Worm (Caenorhabditis elegans): ENCODE measurements around the gene B0513.90.

Gene B0513.90

DNA sequence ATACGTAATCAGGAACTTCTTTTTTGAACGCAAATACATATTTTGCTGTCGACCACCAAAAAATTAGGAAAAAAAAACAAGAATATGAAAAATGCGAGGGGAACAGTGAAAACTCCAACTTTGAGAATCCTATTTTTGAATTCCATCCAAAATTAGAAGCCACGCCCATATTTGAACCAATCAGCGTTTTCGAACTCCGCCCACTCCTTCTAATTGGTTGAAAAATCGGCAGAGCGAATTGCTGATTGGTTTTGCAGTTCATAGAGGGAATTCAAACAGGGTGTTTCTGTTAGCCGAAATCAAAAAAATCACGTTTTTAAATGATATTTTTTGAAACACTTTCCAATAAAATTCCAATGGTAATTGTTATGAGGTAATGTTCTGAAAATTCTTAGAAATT, 11.9 kb downstream of the B0513.90 start:
- no peak for TF ChIP-seq elt-3 (tag; optimal IDR thresholded peaks at IDR 0.05)
- TF ChIP-seq nfya-1 (tag; optimal IDR thresholded peaks at IDR 0.05; ENCODE audit: insufficient read depth), result peak; percentile 63
- no peak for TF ChIP-seq nhr-23 (tag; optimal IDR thresholded peaks at IDR 0.05)
- no peak for TF ChIP-seq fkh-2 (tag; optimal IDR thresholded peaks at IDR 0.05)

DNA sequence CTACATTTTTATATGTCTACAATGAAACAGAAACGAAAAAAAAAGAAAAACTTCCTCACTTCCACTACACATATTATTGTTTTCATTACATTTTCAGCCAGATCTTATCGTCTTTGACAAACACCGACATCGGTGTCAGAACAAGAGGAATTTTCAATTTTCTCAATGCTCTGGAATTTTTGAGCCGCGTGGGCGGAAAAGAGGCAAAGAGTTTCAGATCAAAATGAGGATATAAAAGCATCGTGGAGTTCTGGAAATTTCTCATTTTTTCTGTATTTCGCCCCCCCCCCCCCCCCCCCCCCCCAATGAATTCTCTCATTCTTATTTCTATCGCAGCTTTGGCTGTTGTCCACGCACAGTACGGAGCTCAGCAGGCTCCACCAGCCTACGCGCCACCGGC, 13.0 kb downstream of the B0513.90 start, which contains the start of gene B0513.4:
Gene B0513.4, plus strand, starts transcription at position 301 of the 400 bp plus-strand sequence.
- TF ChIP-seq eor-1 (tag; optimal IDR thresholded peaks at IDR 0.05) (no peak), pqm-1 (tag; optimal IDR thresholded peaks at IDR 0.05) (no peak), ceh-82 (tag; optimal IDR thresholded peaks at IDR 0.05) (no peak), ceh-28 (tag; optimal IDR thresholded peaks at IDR 0.05) (no peak), nhr-77 (tag; optimal IDR thresholded peaks at IDR 0.05) (no peak), nhr-25 (tag; optimal IDR thresholded peaks at IDR 0.05) (no peak), nfya-1 (tag; optimal IDR thresholded peaks at IDR 0.05; ENCODE audit: insufficient read depth) (no peak), lin-15B (tag; optimal IDR thresholded peaks at IDR 0.05) (no peak), lin-39 (tag; optimal IDR thresholded peaks at IDR 0.05) (no peak), ZK546.5 (tag; optimal IDR thresholded peaks at IDR 0.05) (no peak), elt-1 (tag; optimal IDR thresholded peaks at IDR 0.05) (no peak), skn-1 (tag; optimal IDR thresholded peaks at IDR 0.05) (no peak), nhr-12 (tag; optimal IDR thresholded peaks at IDR 0.05) (no peak), ztf-11 (tag; optimal IDR thresholded peaks at IDR 0.05) (no peak), nhr-43 (tag; optimal IDR thresholded peaks at IDR 0.05; ENCODE audit: poor library complexity, severe bottlenecking) (no peak), egl-27 (tag; optimal IDR thresholded peaks at IDR 0.05) (no peak), jun-1 (tag; optimal IDR thresholded peaks at IDR 0.05) (no peak), fos-1 (tag; optimal IDR thresholded peaks at IDR 0.05) (no peak), daf-12 (tag; optimal IDR thresholded peaks at IDR 0.05) (no peak), unc-62 (GFP tag; optimal IDR thresholded peaks at IDR 0.05) (no peak)

DNA sequence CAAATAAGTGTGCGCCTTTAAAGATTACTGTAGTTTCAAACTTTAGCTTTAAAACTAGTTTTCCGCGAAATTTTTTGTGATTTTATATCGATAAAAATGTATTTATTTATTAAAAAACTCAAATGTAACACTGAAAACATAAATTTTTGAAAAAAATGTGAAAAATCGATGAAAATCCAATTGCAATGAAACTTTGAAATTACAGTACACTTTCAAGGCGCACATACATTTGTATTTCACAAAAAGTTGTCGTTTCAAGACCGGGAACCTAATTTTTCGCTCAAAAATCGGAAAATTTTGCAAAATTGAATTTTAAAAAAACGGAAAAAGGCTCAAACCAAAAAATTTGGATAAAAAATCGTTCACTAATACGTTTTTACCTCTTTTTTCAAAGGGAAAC, 13.5 kb downstream of the B0513.90 start:
- TF ChIP-seq ama-1 (optimal IDR thresholded peaks at IDR 0.05) (no peak), zag-1 (tag; optimal IDR thresholded peaks at IDR 0.05) (no peak), tbx-2 (tag; optimal IDR thresholded peaks at IDR 0.05) (no peak), unc-39 (tag; optimal IDR thresholded peaks at IDR 0.05) (no peak), ztf-4 (tag; optimal IDR thresholded peaks at IDR 0.05) (no peak), ceh-9 (tag; optimal IDR thresholded peaks at IDR 0.05) (no peak), ceh-82 (tag; optimal IDR thresholded peaks at IDR 0.05) (no peak), nfya-1 (tag; optimal IDR thresholded peaks at IDR 0.05; ENCODE audit: insufficient read depth) (no peak), nhr-25 (tag; optimal IDR thresholded peaks at IDR 0.05) (no peak), ceh-28 (tag; optimal IDR thresholded peaks at IDR 0.05) (no peak), eor-1 (tag; optimal IDR thresholded peaks at IDR 0.05) (no peak), daf-12 (tag; optimal IDR thresholded peaks at IDR 0.05) (no peak), nhr-67 (tag; optimal IDR thresholded peaks at IDR 0.05) (no peak), mml-1 (tag; optimal IDR thresholded peaks at IDR 0.05) (no peak), egl-27 (tag; optimal IDR thresholded peaks at IDR 0.05) (no peak)

DNA sequence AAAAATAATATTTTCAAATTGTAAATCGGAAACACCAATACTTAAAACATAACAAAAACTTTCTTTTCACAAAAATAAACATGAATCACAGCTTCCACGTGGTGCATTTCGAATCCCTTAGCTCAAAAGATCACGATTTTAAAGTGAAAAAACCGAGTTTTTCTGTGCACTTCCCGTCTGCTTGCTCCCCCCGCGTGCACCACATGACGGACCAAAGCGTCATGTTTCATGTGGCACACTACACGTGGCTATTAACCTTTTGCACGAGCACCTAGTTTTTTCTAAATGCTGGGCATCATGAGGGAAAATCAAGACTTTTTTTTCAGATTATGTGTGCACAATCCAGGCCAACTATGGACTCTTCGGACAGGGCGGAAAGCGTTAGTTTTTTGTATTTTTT, 13.9 kb downstream of the B0513.90 start:
- TF ChIP-seq nhr-25 (tag; optimal IDR thresholded peaks at IDR 0.05), result no peak
- peak; percentile 18 for TF ChIP-seq nfya-1 (tag; optimal IDR thresholded peaks at IDR 0.05; ENCODE audit: insufficient read depth)
- TF ChIP-seq fkh-10 (GFP tag; optimal IDR thresholded peaks at IDR 0.05), result no peak
- no peak for TF ChIP-seq zag-1 (tag; optimal IDR thresholded peaks at IDR 0.05)

DNA sequence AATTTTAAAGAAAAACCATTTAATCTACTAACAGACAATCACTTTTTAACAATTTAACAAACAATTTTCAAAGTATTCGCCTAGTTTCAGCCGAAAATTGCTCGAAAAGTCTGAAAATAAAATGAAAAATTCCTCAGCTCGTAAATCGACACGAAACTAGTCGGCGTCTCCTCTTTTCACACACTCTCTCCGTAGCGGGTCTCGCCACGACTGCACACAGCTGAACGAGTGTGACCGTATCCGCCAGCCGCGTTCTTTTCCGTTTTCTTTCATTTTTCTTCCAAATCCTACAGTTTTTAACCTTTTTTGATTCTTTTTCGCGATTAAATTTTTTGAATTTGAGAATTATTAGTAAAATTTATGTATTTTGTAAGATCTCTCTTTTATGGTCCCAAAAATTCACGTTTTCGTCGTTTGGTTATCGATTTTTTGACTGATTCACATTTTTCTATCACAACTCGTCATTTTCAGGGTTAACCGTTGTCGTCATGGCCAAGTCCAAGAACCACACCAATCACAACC, 15.0 kb downstream of the B0513.90 start, which contains the start of gene rpl-29:
Gene rpl-29, plus strand, starts transcription at position 472 of the 522 bp plus-strand sequence.
- TF ChIP-seq egl-5 (tag; optimal IDR thresholded peaks at IDR 0.05), result peak; percentile 83
- no peak for TF ChIP-seq fos-1 (tag; optimal IDR thresholded peaks at IDR 0.05)
- peak; percentile 99 for TF ChIP-seq R02D3.7 (tag; optimal IDR thresholded peaks at IDR 0.05)
- peak; percentile 76 for TF ChIP-seq skn-1 (tag; optimal IDR thresholded peaks at IDR 0.05)
- TF ChIP-seq ceh-16 (tag; optimal IDR thresholded peaks at IDR 0.05), result no peak
- TF ChIP-seq snpc-4 (tag; optimal IDR thresholded peaks at IDR 0.05), result peak; percentile 49
- peak; percentile 89 for TF ChIP-seq nhr-25 (tag; optimal IDR thresholded peaks at IDR 0.05)
- no peak for TF ChIP-seq zag-1 (tag; optimal IDR thresholded peaks at IDR 0.05)
- no peak for TF ChIP-seq egl-27 (tag; optimal IDR thresholded peaks at IDR 0.05)
- peak; percentile 80 for TF ChIP-seq nhr-23 (tag; optimal IDR thresholded peaks at IDR 0.05)
- peak; percentile 85 for TF ChIP-seq lin-39 (tag; optimal IDR thresholded peaks at IDR 0.05)
- peak; percentile 98 for TF ChIP-seq nfya-1 (tag; optimal IDR thresholded peaks at IDR 0.05; ENCODE audit: insufficient read depth)
- peak; percentile 56 for TF ChIP-seq ceh-28 (tag; optimal IDR thresholded peaks at IDR 0.05)
- peak; percentile 71 for TF ChIP-seq lsy-12 (tag; optimal IDR thresholded peaks at IDR 0.05)
- peak; percentile 92 for TF ChIP-seq hmg-11 (tag; optimal IDR thresholded peaks at IDR 0.05)
- peak; percentile 12 for TF ChIP-seq elt-1 (tag; optimal IDR thresholded peaks at IDR 0.05)
- TF ChIP-seq pqm-1 (tag; optimal IDR thresholded peaks at IDR 0.05), result peak; percentile 64
- TF ChIP-seq fkh-2 (tag; optimal IDR thresholded peaks at IDR 0.05), result no peak
- TF ChIP-seq jun-1 (tag; optimal IDR thresholded peaks at IDR 0.05), result peak; percentile 61
- peak; percentile 57 for TF ChIP-seq elt-2 (tag; optimal IDR thresholded peaks at IDR 0.05)
- peak; percentile 87 for TF ChIP-seq lin-15B (tag; optimal IDR thresholded peaks at IDR 0.05)
- TF ChIP-seq ztf-4 (tag; optimal IDR thresholded peaks at IDR 0.05), result no peak
- peak; percentile 25 for TF ChIP-seq tbx-2 (tag; optimal IDR thresholded peaks at IDR 0.05)
- peak; percentile 44 for TF ChIP-seq fkh-10 (GFP tag; optimal IDR thresholded peaks at IDR 0.05)
- peak; percentile 96 for TF ChIP-seq pha-4 (tag; optimal IDR thresholded peaks at IDR 0.05)
- TF ChIP-seq ama-1 (optimal IDR thresholded peaks at IDR 0.05), result peak; percentile 70
- peak; percentile 21 for TF ChIP-seq ceh-82 (tag; optimal IDR thresholded peaks at IDR 0.05)
